Worm (Caenorhabditis elegans) whole organism, mixed stage, embryonic: ENCODE data around the gene cyld-1.

Experiments
- mep-1 ChIP-seq: fragments of 150-350 bp; optimal IDR thresholded peaks from 2 replicates; lab custom pipeline; 2017; ENCODE audit warnings: missing biosample characterization, missing genetic modification reagents, missing genetic modification characterization, inconsistent platforms
- snpc-4 ChIP-seq: fragments of 150-350 bp; optimal IDR thresholded peaks from 2 replicates; lab custom pipeline; 2014; ENCODE audit warnings: missing biosample characterization, missing genetic modification characterization
- unc-39 ChIP-seq: fragments of 150-350 bp; optimal IDR thresholded peaks from 2 replicates; lab custom pipeline; 2014; ENCODE audit warnings: missing biosample characterization, missing genetic modification characterization

ce11 chrIII:9932091-9932490 is 21.6 kb upstream of the cyld-1 start, which contains the start of gene dec-7:
- TF ChIP-seq snpc-4 (tag; lab: Kevin White, UChicago) (no peak), mep-1 (no peak), unc-39 (tag; lab: Kevin White, UChicago) (no peak)
